Fruit fly (Drosophila melanogaster) whole organism, prepupa: Measurements from ENCODE around the gene CG5541.

Source experiments
- CG3919 ChIP-seq: fragments of 200-800 bp; sonication (Bioruptor generic); optimal IDR thresholded peaks from 3 replicates; lab custom pipeline; 2016; ENCODE audit warnings: missing biosample characterization, missing genetic modification characterization
- CG8119 ChIP-seq: fragments of 200-800 bp; sonication (Bioruptor generic); IDR thresholded peaks from 3 replicates; pipeline ENCODE4 v1.3.6; 2022; ENCODE audit warnings: missing biosample characterization, missing genetic modification characterization
- Ets96B ChIP-seq: fragments of 200-800 bp; optimal IDR thresholded peaks from 2 replicates; lab custom pipeline; 2019; ENCODE audit warnings: missing biosample characterization, mild to moderate bottlenecking, missing genetic modification characterization, moderate library complexity
- Smox ChIP-seq: fragments of 200-800 bp; sonication (Bioruptor generic); optimal IDR thresholded peaks from 3 replicates; lab custom pipeline; 2016; ENCODE audit warnings: missing biosample characterization, missing genetic modification characterization
- Sox14 ChIP-seq: fragments of 200-800 bp; sonication (Bioruptor generic); optimal IDR thresholded peaks from 3 replicates; lab custom pipeline; 2016; ENCODE audit warnings: missing biosample characterization, missing genetic modification characterization
- cyc ChIP-seq: fragments of 200-800 bp; sonication (Bioruptor generic); optimal IDR thresholded peaks from 3 replicates; lab custom pipeline; 2016; ENCODE audit warnings: missing biosample characterization, missing genetic modification characterization
- vri ChIP-seq: fragments of 200-800 bp; sonication (Bioruptor generic); optimal IDR thresholded peaks from 3 replicates; lab custom pipeline; 2016; ENCODE audit warnings: missing biosample characterization, mild to moderate bottlenecking, missing genetic modification characterization

dm6 chrX:15029864-15030263 lies 14.1 kb upstream of the CG5541 start:
- TF ChIP-seq Sox14 (GFP tag; lab: Kevin White, UChicago) (no peak), Ets96B (tag; lab: Kevin White, UChicago) (no peak), cyc (GFP tag; lab: Kevin White, UChicago) (no peak), CG3919 (GFP tag; lab: Kevin White, UChicago) (peak; percentile 7), CG8119 (GFP tag; lab: Robert Waterston, UW) (no peak), Smox (GFP tag; lab: Kevin White, UChicago) (no peak), vri (GFP tag; lab: Kevin White, UChicago) (no peak)
